Worm (Caenorhabditis elegans): ENCODE data around the gene srlf-10.

DNA sequence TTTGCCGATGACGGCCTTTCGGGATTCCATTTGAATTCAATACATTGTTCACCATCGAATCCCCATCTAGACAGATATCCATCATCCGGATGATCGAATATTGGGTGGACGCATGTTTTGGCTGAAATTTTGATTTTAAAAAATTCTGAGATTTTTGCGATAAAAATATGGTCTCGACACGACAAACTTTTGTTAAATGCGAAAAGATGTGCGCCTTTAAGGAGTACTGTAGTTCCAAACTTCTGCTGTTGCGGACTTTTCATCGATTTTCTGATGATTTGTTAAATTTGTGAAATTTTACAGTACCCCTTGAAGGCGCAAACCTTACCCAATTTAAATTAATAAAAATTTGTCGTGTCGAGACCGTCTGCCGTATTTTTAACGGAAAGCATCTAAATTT is 25.8 kb downstream of the srlf-10 start:
- TF ChIP-seq elt-3 (tag; optimal IDR thresholded peaks at IDR 0.05) = no peak
- TF ChIP-seq F13H6.1 (tag; optimal IDR thresholded peaks at IDR 0.05) = no peak
- TF ChIP-seq skn-1 (tag; optimal IDR thresholded peaks at IDR 0.05) = no peak
- no peak for TF ChIP-seq unc-62 (GFP tag; optimal IDR thresholded peaks at IDR 0.05)
- TF ChIP-seq sem-4 (tag; optimal IDR thresholded peaks at IDR 0.05) = no peak
- TF ChIP-seq zag-1 (tag; optimal IDR thresholded peaks at IDR 0.05) = no peak

Measured in whole organism, L2 larva.